Worm (Caenorhabditis elegans): ENCODE data around the gene efa-6.

- TF ChIP-seq nhr-12 (tag; optimal IDR thresholded peaks at IDR 0.05): no peak
- no peak for TF ChIP-seq blmp-1 (tag; optimal IDR thresholded peaks at IDR 0.05)
These were observed 31.3 kb downstream of the efa-6 start for ce11 chrIV:12583181-12583580.

Data from whole organism, mixed stage, embryonic.